Fruit fly (Drosophila melanogaster) whole organism, prepupa: Measurements from ENCODE around the gene Ir85a.

Source experiments
- CG10669 ChIP-seq: fragments of 200-800 bp; sonication (Bioruptor generic); optimal IDR thresholded peaks from 3 replicates; lab custom pipeline; 2018; ENCODE audit warnings: missing biosample characterization, mild to moderate bottlenecking, missing genetic modification characterization, moderate library complexity
- CG15336 ChIP-seq: fragments of 200-800 bp; sonication (Bioruptor generic); IDR thresholded peaks from 2 replicates; pipeline ENCODE4 v1.3.6; 2022; ENCODE audit warnings: missing biosample characterization, missing genetic modification characterization
- CG8319 ChIP-seq: fragments of 200-800 bp; sonication (Bioruptor generic); optimal IDR thresholded peaks from 3 replicates; lab custom pipeline; 2016; ENCODE audit warnings: missing biosample characterization, missing genetic modification characterization
- Eip93F ChIP-seq: fragments of 200-800 bp; sonication (Bioruptor generic); optimal IDR thresholded peaks from 2 replicates; lab custom pipeline; 2016; ENCODE audit warnings: missing biosample characterization, mild to moderate bottlenecking, missing genetic modification characterization
- Ets21C ChIP-seq: fragments of 200-800 bp; sonication (Bioruptor generic); optimal IDR thresholded peaks from 3 replicates; lab custom pipeline; 2016; ENCODE audit warnings: missing biosample characterization, missing genetic modification characterization
- Ets96B ChIP-seq: fragments of 200-800 bp; optimal IDR thresholded peaks from 2 replicates; lab custom pipeline; 2019; ENCODE audit warnings: missing biosample characterization, mild to moderate bottlenecking, missing genetic modification characterization, moderate library complexity
- Met ChIP-seq: fragments of 200-800 bp; sonication (Bioruptor generic); optimal IDR thresholded peaks from 3 replicates; lab custom pipeline; 2016; ENCODE audit warnings: missing biosample characterization, missing genetic modification characterization
- pdm3 ChIP-seq: fragments of 200-800 bp; sonication (Bioruptor generic); optimal IDR thresholded peaks from 3 replicates; lab custom pipeline; 2016; ENCODE audit warnings: missing biosample characterization, missing genetic modification characterization

DNA sequence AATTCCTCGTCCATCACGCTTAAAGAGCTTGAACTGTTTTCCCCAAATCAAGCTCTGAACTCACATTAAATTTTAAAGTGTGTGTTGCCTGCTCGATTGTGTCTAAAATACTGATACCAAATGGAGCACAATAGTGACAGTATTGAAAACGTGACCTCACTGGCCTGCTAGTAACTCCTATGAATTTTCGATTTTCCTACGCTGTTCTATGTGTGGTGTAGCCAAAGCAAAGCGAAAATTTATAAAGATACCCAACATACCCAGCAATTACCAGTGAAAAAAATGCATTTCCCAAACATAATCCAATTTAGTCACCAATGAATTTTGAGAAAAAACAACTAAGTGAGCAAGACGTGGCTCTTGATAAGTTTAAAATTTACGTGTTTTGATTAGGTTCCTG is 14.7 kb upstream of the Ir85a start, which contains the start of gene CG33191:
- TF ChIP-seq CG10669 (no peak), Met (GFP tag; lab: Kevin White, UChicago) (no peak), Ets96B (tag; lab: Kevin White, UChicago) (no peak), Ets21C (GFP tag; lab: Kevin White, UChicago) (no peak), CG8319 (GFP tag; lab: Kevin White, UChicago) (no peak), pdm3 (no peak), CG15336 (no peak), Eip93F (GFP tag; lab: Kevin White, UChicago) (no peak)
